Fruit fly (Drosophila melanogaster) whole organism, embryonic: ENCODE data around the gene WRNexo.

Source experiments
- ATbp ChIP-seq: fragments of 200-800 bp; sonication (Bioruptor generic); optimal IDR thresholded peaks from 2 replicates; lab custom pipeline; 2017; ENCODE audit warnings: missing biosample characterization, mild to moderate bottlenecking, missing genetic modification characterization, missing genetic modification reagents
- C15 ChIP-seq: fragments of 200-800 bp; sonication (Bioruptor generic); IDR thresholded peaks from 3 replicates; pipeline ENCODE4 v1.3.6; 2022; ENCODE audit warnings: missing biosample characterization, missing genetic modification characterization
- CG11504 ChIP-seq: fragments of 200-800 bp; sonication (Bioruptor generic); optimal IDR thresholded peaks from 3 replicates; lab custom pipeline; 2019; ENCODE audit warnings: missing biosample characterization, mild to moderate bottlenecking, missing genetic modification characterization, moderate library complexity
- CG11695 ChIP-seq: fragments of 200-800 bp; sonication (Bioruptor generic); IDR thresholded peaks from 3 replicates; pipeline ENCODE4 v1.3.6; 2022; ENCODE audit warnings: missing biosample characterization, missing genetic modification characterization
- CG13775 ChIP-seq: fragments of 200-800 bp; sonication (Bioruptor generic); optimal IDR thresholded peaks from 3 replicates; lab custom pipeline; 2017; ENCODE audit warnings: missing biosample characterization, mild to moderate bottlenecking, missing genetic modification characterization
- CG14860 ChIP-seq: fragments of 200-800 bp; sonication (Bioruptor generic); IDR thresholded peaks from 3 replicates; pipeline ENCODE4 v1.3.6; 2022; ENCODE audit warnings: missing biosample characterization, missing genetic modification characterization; ENCODE audit not compliant: partially characterized antibody
- CG16779 ChIP-seq: fragments of 200-800 bp; sonication (Bioruptor generic); IDR thresholded peaks from 2 replicates; pipeline ENCODE4 v1.3.6; 2022; ENCODE audit warnings: missing biosample characterization, missing genetic modification characterization
- CG17612 ChIP-seq: fragments of 200-800 bp; sonication (Bioruptor generic); IDR thresholded peaks from 2 replicates; pipeline ENCODE4 v1.3.6; 2022; ENCODE audit warnings: missing biosample characterization, missing genetic modification characterization
- CG17802 ChIP-seq: fragments of 200-800 bp; sonication (Bioruptor generic); optimal IDR thresholded peaks from 2 replicates; lab custom pipeline; 2018; ENCODE audit warnings: missing biosample characterization, mild to moderate bottlenecking, missing genetic modification characterization, moderate library complexity
- CG2678 ChIP-seq: fragments of 200-800 bp; sonication (Bioruptor generic); optimal IDR thresholded peaks from 3 replicates; lab custom pipeline; 2019; ENCODE audit warnings: missing biosample characterization, mild to moderate bottlenecking, missing genetic modification characterization, moderate library complexity
- CG33213 ChIP-seq: fragments of 200-800 bp; sonication (Bioruptor generic); optimal IDR thresholded peaks from 3 replicates; lab custom pipeline; 2016; ENCODE audit warnings: missing biosample characterization, missing genetic modification characterization
- CG4328 ChIP-seq: fragments of 200-800 bp; sonication (Bioruptor generic); optimal IDR thresholded peaks from 3 replicates; lab custom pipeline; 2017; ENCODE audit warnings: missing biosample characterization, missing genetic modification reagents, missing genetic modification characterization
- CG43689 ChIP-seq: fragments of 200-800 bp; sonication (Bioruptor generic); IDR thresholded peaks from 2 replicates; pipeline ENCODE4 v1.3.6; 2022; ENCODE audit warnings: missing biosample characterization, missing genetic modification characterization
- CG4617 ChIP-seq: fragments of 200-800 bp; sonication (Bioruptor generic); optimal IDR thresholded peaks from 3 replicates; lab custom pipeline; 2016; ENCODE audit warnings: missing biosample characterization, missing genetic modification characterization, borderline replicate concordance
- CG5180 ChIP-seq: fragments of 200-800 bp; sonication (Bioruptor generic); optimal IDR thresholded peaks from 3 replicates; lab custom pipeline; 2017; ENCODE audit warnings: missing biosample characterization, missing genetic modification characterization, mild to moderate bottlenecking, moderate library complexity, missing genetic modification reagents
- CG6272 ChIP-seq: fragments of 200-800 bp; sonication (Bioruptor generic); IDR thresholded peaks from 2 replicates; pipeline ENCODE4 v1.3.6; 2022; ENCODE audit warnings: missing biosample characterization, missing genetic modification characterization
- CG6654 ChIP-seq: fragments of 200-800 bp; sonication (Bioruptor generic); optimal IDR thresholded peaks from 2 replicates; lab custom pipeline; 2017; ENCODE audit warnings: missing biosample characterization, mild to moderate bottlenecking, missing genetic modification characterization
- CG6854 ChIP-seq: fragments of 200-800 bp; sonication (Bioruptor generic); optimal IDR thresholded peaks from 3 replicates; lab custom pipeline; 2017; ENCODE audit warnings: missing biosample characterization, mild to moderate bottlenecking, missing genetic modification characterization
- CG7928 ChIP-seq: fragments of 200-800 bp; sonication (Bioruptor generic); optimal IDR thresholded peaks from 2 replicates; lab custom pipeline; 2017; ENCODE audit warnings: missing biosample characterization, mild to moderate bottlenecking, missing genetic modification characterization
- CG8388 ChIP-seq: fragments of 200-800 bp; sonication (Bioruptor generic); optimal IDR thresholded peaks from 2 replicates; lab custom pipeline; 2019; ENCODE audit warnings: missing biosample characterization, mild to moderate bottlenecking, missing genetic modification characterization, moderate library complexity
- CG8924 ChIP-seq: fragments of 200-800 bp; optimal IDR thresholded peaks from 3 replicates; lab custom pipeline; 2019; ENCODE audit warnings: missing biosample characterization, mild to moderate bottlenecking, missing genetic modification characterization, moderate library complexity
- Dfd ChIP-seq, 2 experiments: fragments of >200 bp; optimal IDR thresholded peaks; 2 replicates each; lab custom pipeline; 2017; ENCODE audit warnings: missing biosample characterization in 2 of 2, missing genetic modification characterization in 2 of 2
- HHEX ChIP-seq: fragments of 200-800 bp; sonication (Bioruptor generic); optimal IDR thresholded peaks from 3 replicates; lab custom pipeline; 2017; ENCODE audit warnings: missing biosample characterization, mild to moderate bottlenecking, missing genetic modification characterization, missing genetic modification reagents
- HLH4C ChIP-seq: fragments of 200-800 bp; sonication (Bioruptor generic); IDR thresholded peaks from 3 replicates; pipeline ENCODE4 v1.3.6; 2022; ENCODE audit warnings: missing biosample characterization, missing genetic modification characterization; ENCODE audit not compliant: partially characterized antibody
- Hey ChIP-seq: fragments of 200-800 bp; sonication (Bioruptor generic); optimal IDR thresholded peaks from 3 replicates; lab custom pipeline; 2018; ENCODE audit warnings: missing biosample characterization, mild to moderate bottlenecking, missing genetic modification characterization
- Med ChIP-seq: fragments of 200-800 bp; sonication (Bioruptor generic); peaks from one replicate; lab custom pipeline; 2016; ENCODE audit warnings: missing biosample characterization, missing genetic modification characterization, mild to moderate bottlenecking, inconsistent platforms, moderate library complexity
- Mes4 ChIP-seq: fragments of 200-800 bp; sonication (Bioruptor generic); optimal IDR thresholded peaks from 2 replicates; lab custom pipeline; 2016; ENCODE audit warnings: missing biosample characterization, missing genetic modification characterization
- Optix ChIP-seq: fragments of 200-800 bp; sonication (Bioruptor generic); IDR thresholded peaks from 3 replicates; pipeline ENCODE4 v1.3.6; 2022; ENCODE audit warnings: missing biosample characterization, missing genetic modification characterization
- PHDP ChIP-seq: fragments of 200-800 bp; sonication (Bioruptor generic); optimal IDR thresholded peaks from 3 replicates; lab custom pipeline; 2018; ENCODE audit warnings: missing biosample characterization, mild to moderate bottlenecking, missing genetic modification characterization, moderate library complexity
- Pdp1 ChIP-seq, 2 experiments: fragments of 200-800 bp; sonication (Bioruptor generic); optimal IDR thresholded peaks; 3 replicates each; lab custom pipeline; 2016; ENCODE audit warnings: missing biosample characterization in 2 of 2, missing genetic modification characterization in 2 of 2, mild to moderate bottlenecking in 1 of 2, moderate library complexity in 1 of 2
- Poxn ChIP-seq: fragments of 200-800 bp; sonication (Bioruptor generic); IDR thresholded peaks from 2 replicates; pipeline ENCODE4 v1.3.6; 2022; ENCODE audit warnings: missing biosample characterization, missing genetic modification characterization
- Sox100B ChIP-seq: fragments of 200-800 bp; sonication (Bioruptor generic); optimal IDR thresholded peaks from 3 replicates; lab custom pipeline; 2018; ENCODE audit warnings: missing biosample characterization, mild to moderate bottlenecking, missing genetic modification characterization
- Tbp ChIP-seq: fragments of >200 bp; optimal IDR thresholded peaks from 2 replicates; lab custom pipeline; 2018; ENCODE audit warnings: missing biosample characterization, missing genetic modification characterization
- corto ChIP-seq: fragments of 200-800 bp; sonication (Bioruptor generic); optimal IDR thresholded peaks from 2 replicates; lab custom pipeline; 2016; ENCODE audit warnings: missing biosample characterization, mild to moderate bottlenecking, missing genetic modification characterization, moderate library complexity
- croc ChIP-seq: fragments of 200-800 bp; sonication (Bioruptor generic); conservative IDR thresholded peaks from 3 replicates; pipeline ENCODE4 v1.3.6; 2022; ENCODE audit warnings: missing biosample characterization, missing genetic modification characterization
- cwo ChIP-seq: fragments of 200-800 bp; sonication (Bioruptor generic); optimal IDR thresholded peaks from 3 replicates; lab custom pipeline; 2017; ENCODE audit warnings: missing biosample characterization, missing genetic modification characterization, mild to moderate bottlenecking, moderate library complexity, missing genetic modification reagents
- dysf ChIP-seq: fragments of 200-800 bp; sonication (Bioruptor generic); IDR thresholded peaks from 3 replicates; pipeline ENCODE4 v1.3.6; 2022; ENCODE audit warnings: missing biosample characterization, missing genetic modification characterization
- ftz-f1 ChIP-seq: fragments of 200-800 bp; sonication (Bioruptor generic); optimal IDR thresholded peaks from 2 replicates; lab custom pipeline; 2016; ENCODE audit warnings: missing biosample characterization, missing genetic modification characterization
- gcm ChIP-seq: fragments of 200-800 bp; sonication (Bioruptor generic); optimal IDR thresholded peaks from 2 replicates; lab custom pipeline; 2019; ENCODE audit warnings: missing biosample characterization, mild to moderate bottlenecking, missing genetic modification characterization, moderate library complexity
- gt ChIP-seq: fragments of 200-800 bp; sonication (Bioruptor generic); IDR thresholded peaks from 2 replicates; pipeline ENCODE4 v1.3.6; 2022; ENCODE audit warnings: missing biosample characterization, missing genetic modification characterization
- mld ChIP-seq: fragments of 200-800 bp; sonication (Bioruptor generic); IDR thresholded peaks from 3 replicates; pipeline ENCODE4 v1.3.6; 2022; ENCODE audit warnings: missing biosample characterization, missing genetic modification characterization; ENCODE audit not compliant: partially characterized antibody
- oc ChIP-seq: fragments of 200-800 bp; sonication (Bioruptor generic); optimal IDR thresholded peaks from 2 replicates; lab custom pipeline; 2018; ENCODE audit warnings: missing biosample characterization, mild to moderate bottlenecking, missing genetic modification characterization, moderate library complexity
- pnt ChIP-seq: fragments of 200-800 bp; sonication (Bioruptor generic); optimal IDR thresholded peaks from 3 replicates; lab custom pipeline; 2016; ENCODE audit warnings: missing biosample characterization, missing genetic modification characterization
- pzg ChIP-seq: fragments of 200-800 bp; sonication (Bioruptor generic); optimal IDR thresholded peaks from 3 replicates; lab custom pipeline; 2018; ENCODE audit warnings: missing biosample characterization, mild to moderate bottlenecking, missing genetic modification characterization, moderate library complexity
- tin ChIP-seq: fragments of 200-800 bp; sonication (Bioruptor generic); optimal IDR thresholded peaks from 3 replicates; lab custom pipeline; 2016; ENCODE audit warnings: missing biosample characterization, missing genetic modification characterization
- tna ChIP-seq: fragments of 200-800 bp; sonication (Bioruptor generic); IDR thresholded peaks from 2 replicates; pipeline ENCODE4 v1.3.6; 2022; ENCODE audit warnings: missing biosample characterization, missing genetic modification characterization; ENCODE audit not compliant: partially characterized antibody
- toy ChIP-seq: fragments of 200-800 bp; sonication (Bioruptor generic); IDR thresholded peaks from 2 replicates; pipeline ENCODE4 v1.3.6; 2022; ENCODE audit warnings: missing biosample characterization, missing genetic modification characterization
- unc-4 ChIP-seq: fragments of 200-800 bp; sonication (Bioruptor generic); IDR thresholded peaks from 2 replicates; pipeline ENCODE4 v1.3.6; 2022; ENCODE audit warnings: missing biosample characterization, missing genetic modification characterization; ENCODE audit not compliant: partially characterized antibody
- unpg ChIP-seq: fragments of 200-800 bp; sonication (Bioruptor generic); optimal IDR thresholded peaks from 3 replicates; lab custom pipeline; 2018; ENCODE audit warnings: missing biosample characterization, mild to moderate bottlenecking, missing genetic modification characterization, moderate library complexity

The WRNexo gene

DNA sequence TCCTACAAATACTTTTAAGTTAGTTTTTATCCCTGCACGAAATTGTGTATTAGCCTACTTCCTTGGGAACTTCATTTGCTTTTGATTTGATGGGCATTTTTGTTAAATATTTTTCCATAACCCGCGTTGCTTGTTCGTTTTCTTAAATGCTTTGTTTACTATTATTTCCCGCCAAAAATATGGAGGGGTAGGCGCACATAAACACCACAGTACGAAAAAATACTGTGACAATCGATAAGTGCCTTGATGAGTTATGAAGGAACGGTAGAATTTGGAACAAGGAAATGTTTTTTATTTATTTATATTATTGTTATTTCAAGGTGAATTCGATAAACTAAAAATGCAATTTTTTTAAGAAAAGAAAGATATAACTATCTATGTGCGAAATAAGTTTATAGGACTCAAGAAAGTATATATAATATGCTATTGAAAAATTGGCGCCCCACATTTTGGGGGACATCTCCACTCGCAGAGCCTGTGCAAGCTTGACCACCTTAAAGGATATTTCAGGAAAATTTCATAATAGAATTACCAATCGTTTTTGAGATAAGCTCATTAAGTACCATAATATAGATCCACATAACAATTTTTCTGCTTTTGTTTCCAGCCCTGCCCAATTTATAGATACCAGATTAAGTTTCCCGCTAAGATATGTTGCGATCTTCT is at the start of gene WRNexo, which contains the start of gene Nup43 (continued):
- TF ChIP-seq toy (no peak), Sox100B (GFP tag; lab: Kevin White, UChicago) (no peak), CG11504 (tag; lab: Kevin White, UChicago) (peak; percentile 61), HLH4C (GFP tag; lab: Robert Waterston, UW) (no peak), CG33213 (GFP tag; lab: Kevin White, UChicago) (no peak), CG8388 (GFP tag; lab: Kevin White, UChicago) (no peak), mld (GFP tag; lab: Robert Waterston, UW) (no peak), CG7928 (GFP tag; lab: Kevin White, UChicago) (peak; percentile 87), Poxn (no peak), CG6654 (GFP tag; lab: Kevin White, UChicago) (no peak), pzg (peak; percentile 46), CG17802 (tag; lab: Kevin White, UChicago) (no peak), dysf (peak; percentile 36; the same call in 1 of the 3 replicates), PHDP (tag; lab: Kevin White, UChicago) (no peak), Tbp (GFP tag; lab: Kevin White, UChicago) (no peak), croc (GFP tag; lab: Robert Waterston, UW) (no peak), HHEX (GFP tag; lab: Kevin White, UChicago) (no peak), CG14860 (GFP tag; lab: Robert Waterston, UW) (no peak), gcm (no peak), corto (GFP tag; lab: Kevin White, UChicago) (no peak), CG6854 (GFP tag; lab: Kevin White, UChicago) (no peak), CG43689 (GFP tag; lab: Robert Waterston, UW) (no peak), Mes4 (GFP tag; lab: Kevin White, UChicago) (no peak), cwo (GFP tag; lab: Kevin White, UChicago) (no peak), CG17612 (GFP tag; lab: Robert Waterston, UW) (no peak), CG13775 (GFP tag; lab: Kevin White, UChicago) (peak; percentile 67), ftz-f1 (GFP tag; lab: Kevin White, UChicago) (no peak), Optix (GFP tag; lab: Robert Waterston, UW) (no peak), CG16779 (GFP tag; lab: Robert Waterston, UW) (no peak), Pdp1 (GFP tag; optimal IDR thresholded peaks at IDR 0.05; lab: Kevin White, UChicago) (peak; percentile 9 to 50), CG4328 (GFP tag; lab: Kevin White, UChicago) (no peak), Hey (tag; lab: Kevin White, UChicago) (no peak), Med (GFP tag; lab: Kevin White, UChicago) (peak; percentile 79), ATbp (GFP tag; lab: Kevin White, UChicago) (no peak), tna (no peak), unc-4 (no peak), CG6272 (no peak), CG11695 (GFP tag; lab: Robert Waterston, UW) (no peak), CG4617 (GFP tag; lab: Kevin White, UChicago) (no peak), C15 (GFP tag; lab: Robert Waterston, UW) (no peak), oc (tag; lab: Kevin White, UChicago) (no peak), CG5180 (GFP tag; lab: Kevin White, UChicago) (no peak), unpg (GFP tag; lab: Kevin White, UChicago) (no peak), Dfd (GFP tag; optimal IDR thresholded peaks at IDR 0.05; lab: Kevin White, UChicago) (no peak), CG8924 (peak; percentile 29), CG2678 (tag; lab: Kevin White, UChicago) (no peak), tin (GFP tag; lab: Kevin White, UChicago) (peak; percentile 42), pnt (GFP tag; lab: Kevin White, UChicago) (peak; percentile 13), gt (GFP tag; lab: Robert Waterston, UW) (no peak)
